Worm (Caenorhabditis elegans): ENCODE measurements around the gene Y37D8A.29.
A peak's percentile ranks its signal among the peaks of the same experiment; 100 is the strongest.

Y37D8A.29 gene

DNA sequence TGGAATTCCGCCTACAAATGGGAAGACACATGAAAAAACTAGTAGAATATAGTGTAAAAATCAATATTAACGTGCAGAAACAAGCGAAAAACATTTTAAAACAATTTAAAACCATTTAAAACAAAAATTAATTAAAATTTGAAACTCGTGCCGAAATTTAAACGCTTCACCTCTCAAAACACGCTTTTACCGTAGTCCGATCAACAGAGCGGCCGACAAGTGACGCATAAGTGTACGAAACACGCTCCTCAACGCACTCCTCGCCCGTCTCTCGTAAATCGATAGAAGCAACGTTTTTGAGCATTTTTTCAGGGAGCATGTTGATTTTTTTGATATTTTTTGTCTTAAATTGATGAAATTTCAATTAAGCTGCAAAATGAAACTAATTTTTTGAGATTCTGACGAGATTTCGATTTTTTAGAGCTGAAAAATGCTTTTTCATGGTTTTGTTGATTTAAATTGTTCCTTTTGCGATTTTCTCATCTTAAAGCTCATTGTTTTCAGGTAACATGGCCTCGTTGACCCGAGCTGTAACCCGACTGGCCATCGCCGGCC is 13.6 kb upstream of the Y37D8A.29 start, which contains the start of gene cox-5A (continued):
- TF ChIP-seq ama-1 (optimal IDR thresholded peaks at IDR 0.05) (peak; percentile 0), ama-1 (GFP tag; optimal IDR thresholded peaks at IDR 0.05) (peak in 1 of 2 experiments; percentile 88), sptf-2 (GFP tag; optimal IDR thresholded peaks at IDR 0.05) (peak; percentile 47), Y95B8A.8 (GFP tag; IDR thresholded peaks at IDR 0.05) (peak; percentile 98), dpff-1 (tag; optimal IDR thresholded peaks at IDR 0.05) (peak; percentile 92), unc-62 (GFP tag; optimal IDR thresholded peaks at IDR 0.05) (peak; percentile 68), F23B12.7 (tag; optimal IDR thresholded peaks at IDR 0.05; ENCODE audit: insufficient read depth) (peak; percentile 98), snpc-1.3 (tag; optimal IDR thresholded peaks at IDR 0.05; ENCODE audit: insufficient read depth) (peak; percentile 97), ztf-6 (GFP tag; IDR thresholded peaks at IDR 0.05) (peak; percentile 89), xnd-1 (tag; optimal IDR thresholded peaks at IDR 0.05) (peak; percentile 75), let-607 (tag; optimal IDR thresholded peaks at IDR 0.05) (peak; percentile 90 to 95), egrh-3 (GFP tag; IDR thresholded peaks at IDR 0.05) (peak; percentile 66; the same call in 1 of the 2 replicates), mel-28 (tag; optimal IDR thresholded peaks at IDR 0.05; ENCODE audit: borderline replicate concordance) (peak; percentile 90), F57A8.1 (GFP tag; optimal IDR thresholded peaks at IDR 0.05) (no peak), dpl-1 (GFP tag; optimal IDR thresholded peaks at IDR 0.05) (peak; percentile 99), F37B4.10 (GFP tag; IDR thresholded peaks at IDR 0.05) (peak; percentile 91; the same call in 1 of the 2 replicates), pha-4 (tag; optimal IDR thresholded peaks at IDR 0.05) (peak; percentile 98), sdz-38 (tag; optimal IDR thresholded peaks at IDR 0.05) (no peak), somi-1 (GFP tag; optimal IDR thresholded peaks at IDR 0.05) (peak; percentile 98), madf-10 (tag; optimal IDR thresholded peaks at IDR 0.05) (peak; percentile 95), cebp-1 (GFP tag; IDR thresholded peaks at IDR 0.05) (peak; percentile 75), cebp-1 (tag; optimal IDR thresholded peaks at IDR 0.05) (peak; percentile 96), bed-2 (GFP tag; IDR thresholded peaks at IDR 0.05) (peak; percentile 79), mcd-1 (GFP tag; IDR thresholded peaks at IDR 0.05) (peak; percentile 97), hlh-12 (tag; optimal IDR thresholded peaks at IDR 0.05) (no peak), hmg-20 (GFP tag; IDR thresholded peaks at IDR 0.05) (peak; percentile 95), lin-26 (GFP tag; IDR thresholded peaks at IDR 0.05) (peak; percentile 72; the same call in 1 of the 2 replicates), Y56A3A.18 (GFP tag; IDR thresholded peaks at IDR 0.05) (peak; percentile 94), T07F8.4 (tag; optimal IDR thresholded peaks at IDR 0.05) (peak; percentile 62), hsf-1 (GFP tag; IDR thresholded peaks at IDR 0.05) (peak; percentile 86), rec-8 (tag; optimal IDR thresholded peaks at IDR 0.05) (peak in 1 of 2 experiments; percentile 35), F39B2.1 (GFP tag; IDR thresholded peaks at IDR 0.05) (peak; percentile 82; the same call in 1 of the 2 replicates), B0336.3 (GFP tag; IDR thresholded peaks at IDR 0.05) (peak; percentile 99), F10E7.11 (tag; optimal IDR thresholded peaks at IDR 0.05) (peak; percentile 90), ztf-26 (tag; optimal IDR thresholded peaks at IDR 0.05) (peak; percentile 98), sea-2 (GFP tag; IDR thresholded peaks at IDR 0.05) (peak; percentile 91), nhr-80 (tag; optimal IDR thresholded peaks at IDR 0.05) (peak; percentile 91), ztf-22 (GFP tag; optimal IDR thresholded peaks at IDR 0.05) (peak; percentile 76), ceh-58 (GFP tag; IDR thresholded peaks at IDR 0.05) (peak; percentile 78; the same call in 1 of the 2 replicates), attf-5 (GFP tag; optimal IDR thresholded peaks at IDR 0.05) (peak; percentile 99), lag-1 (GFP tag; IDR thresholded peaks at IDR 0.05) (peak; percentile 76; the same call in 1 of the 2 replicates), zfh-2 (GFP tag; conservative IDR thresholded peaks at IDR 0.05) (peak; percentile 90), mes-4 (tag; optimal IDR thresholded peaks at IDR 0.05) (peak; percentile 20), ceh-40 (GFP tag; IDR thresholded peaks at IDR 0.05) (0 out of 2 replicates have a peak, but pooled peaks have one; percentile 69), nfya-1 (tag; optimal IDR thresholded peaks at IDR 0.05; ENCODE audit: borderline replicate concordance, insufficient read depth) (no peak), akir-1 (GFP tag; optimal IDR thresholded peaks at IDR 0.05) (no peak), aptf-2 (GFP tag; conservative IDR thresholded peaks at IDR 0.05) (0 out of 2 replicates have a peak, but pooled peaks have one; percentile 31), aptf-3 (GFP tag; IDR thresholded peaks at IDR 0.05) (no peak)
